Fruit fly (Drosophila melanogaster) whole organism, embryonic: ENCODE results near the gene CG13408.

Experiments
- Ada2b ChIP-seq: fragments of 200-800 bp; sonication (Bioruptor generic); IDR thresholded peaks from 2 replicates; pipeline ENCODE4 v1.3.6; 2022; ENCODE audit warnings: missing biosample characterization, missing genetic modification characterization
- Atf-2 ChIP-seq: fragments of 200-800 bp; sonication (Bioruptor generic); optimal IDR thresholded peaks from 2 replicates; lab custom pipeline; 2016; ENCODE audit warnings: missing biosample characterization, missing genetic modification characterization
- Bdp1 ChIP-seq: fragments of 200-800 bp; sonication (Bioruptor generic); optimal IDR thresholded peaks from 3 replicates; lab custom pipeline; 2016; ENCODE audit warnings: missing biosample characterization, missing genetic modification characterization
- CG1024 ChIP-seq: fragments of 200-800 bp; sonication (Bioruptor generic); IDR thresholded peaks from 2 replicates; pipeline ENCODE4 v1.3.6; 2022; ENCODE audit warnings: missing biosample characterization, missing genetic modification characterization
- CG10267 ChIP-seq: fragments of 200-800 bp; sonication (Bioruptor generic); optimal IDR thresholded peaks from 2 replicates; lab custom pipeline; 2018; ENCODE audit warnings: missing biosample characterization, mild to moderate bottlenecking, missing genetic modification characterization, moderate library complexity
- CG16779 ChIP-seq: fragments of 200-800 bp; sonication (Bioruptor generic); IDR thresholded peaks from 2 replicates; pipeline ENCODE4 v1.3.6; 2022; ENCODE audit warnings: missing biosample characterization, missing genetic modification characterization
- CG18011 ChIP-seq: fragments of 200-800 bp; sonication (Bioruptor generic); optimal IDR thresholded peaks from 2 replicates; lab custom pipeline; 2017; ENCODE audit warnings: missing biosample characterization, missing genetic modification characterization, mild to moderate bottlenecking, moderate library complexity, missing genotype
- CG18599 ChIP-seq: fragments of 200-800 bp; sonication (Bioruptor generic); optimal IDR thresholded peaks from 3 replicates; lab custom pipeline; 2017; ENCODE audit warnings: missing biosample characterization, missing genetic modification characterization, mild to moderate bottlenecking, moderate library complexity, missing genetic modification reagents
- CG2129 ChIP-seq: fragments of 200-800 bp; sonication (Bioruptor generic); IDR thresholded peaks from 2 replicates; pipeline ENCODE4 v1.3.6; 2022; ENCODE audit warnings: missing biosample characterization, missing genetic modification characterization; ENCODE audit not compliant: partially characterized antibody
- CG2875 ChIP-seq: fragments of 200-800 bp; sonication (Bioruptor generic); optimal IDR thresholded peaks from 2 replicates; lab custom pipeline; 2017; ENCODE audit warnings: missing biosample characterization, mild to moderate bottlenecking, missing genetic modification characterization, missing genetic modification reagents
- CG33557 ChIP-seq: fragments of 200-800 bp; sonication (Bioruptor generic); optimal IDR thresholded peaks from 2 replicates; lab custom pipeline; 2019; ENCODE audit warnings: missing biosample characterization, mild to moderate bottlenecking, missing genetic modification characterization, moderate library complexity
- CG34224 ChIP-seq: fragments of 200-800 bp; sonication (Bioruptor generic); IDR thresholded peaks from 3 replicates; pipeline ENCODE4 v1.3.6; 2022; ENCODE audit warnings: missing biosample characterization, missing genetic modification characterization; ENCODE audit not compliant: partially characterized antibody
- CG3726 ChIP-seq: fragments of 200-800 bp; sonication (Bioruptor generic); IDR thresholded peaks from 3 replicates; pipeline ENCODE4, ENCODE4 v1.3.6; 2022; ENCODE audit warnings: missing biosample characterization, missing genetic modification characterization
- CG6689 ChIP-seq: fragments of 200-800 bp; sonication (Bioruptor generic); IDR thresholded peaks from 2 replicates; pipeline ENCODE4 v1.3.6; 2022; ENCODE audit warnings: missing biosample characterization, missing genetic modification characterization
- CG6765 ChIP-seq: fragments of 200-800 bp; sonication (Bioruptor generic); optimal IDR thresholded peaks from 3 replicates; lab custom pipeline; 2017; ENCODE audit warnings: missing biosample characterization, mild to moderate bottlenecking, missing genetic modification characterization
- CG8924 ChIP-seq: fragments of 200-800 bp; optimal IDR thresholded peaks from 3 replicates; lab custom pipeline; 2019; ENCODE audit warnings: missing biosample characterization, mild to moderate bottlenecking, missing genetic modification characterization, moderate library complexity
- CG9215 ChIP-seq: fragments of 200-800 bp; sonication (Bioruptor generic); IDR thresholded peaks from 2 replicates; pipeline ENCODE4 v1.3.6; 2022; ENCODE audit warnings: missing biosample characterization, missing genetic modification characterization
- Camta ChIP-seq: fragments of 200-800 bp; sonication (Bioruptor generic); optimal IDR thresholded peaks from 2 replicates; lab custom pipeline; 2016; ENCODE audit warnings: missing biosample characterization, missing genetic modification characterization
- H2.0 ChIP-seq: fragments of 200-800 bp; sonication (Bioruptor generic); IDR thresholded peaks from 2 replicates; pipeline ENCODE4 v1.3.6; 2022; ENCODE audit warnings: missing biosample characterization, missing genetic modification characterization
- HLH3B ChIP-seq: fragments of 200-800 bp; sonication (Bioruptor generic); IDR thresholded peaks from 2 replicates; pipeline ENCODE4 v1.3.6; 2022; ENCODE audit warnings: missing biosample characterization, missing genetic modification characterization
- HmgZ ChIP-seq: fragments of 200-800 bp; sonication (Bioruptor generic); optimal IDR thresholded peaks from 2 replicates; lab custom pipeline; 2018; ENCODE audit warnings: missing biosample characterization, mild to moderate bottlenecking, missing genetic modification characterization
- Hmx ChIP-seq: fragments of 200-800 bp; sonication (Bioruptor generic); optimal IDR thresholded peaks from 2 replicates; lab custom pipeline; 2016; ENCODE audit warnings: missing biosample characterization, missing genetic modification characterization
- Hr78 ChIP-seq, 2 experiments: fragments of 200-800 bp in 1 of 2; fragments of >200 bp in 1 of 2; sonication (Bioruptor generic) in 1 of 2; optimal IDR thresholded peaks; 2 replicates each; lab custom pipeline; 2017 to 2019; ENCODE audit warnings: missing biosample characterization in 2 of 2, missing genetic modification characterization in 2 of 2, mild to moderate bottlenecking in 1 of 2, moderate library complexity in 1 of 2
- Lim3 ChIP-seq: fragments of 200-800 bp; sonication (Bioruptor generic); IDR thresholded peaks from 2 replicates; pipeline ENCODE4 v1.3.6; 2022; ENCODE audit warnings: missing biosample characterization, missing genetic modification characterization
- Meics ChIP-seq: fragments of 200-800 bp; sonication (Bioruptor generic); optimal IDR thresholded peaks from 2 replicates; lab custom pipeline; 2017; ENCODE audit warnings: missing biosample characterization, mild to moderate bottlenecking, missing genetic modification characterization
- NK7.1 ChIP-seq: fragments of 200-800 bp; sonication (Bioruptor generic); optimal IDR thresholded peaks from 3 replicates; lab custom pipeline; 2016; ENCODE audit warnings: missing biosample characterization, missing genetic modification characterization
- Nf-YB ChIP-seq: fragments of 200-800 bp; sonication (Bioruptor generic); optimal IDR thresholded peaks from 3 replicates; lab custom pipeline; 2019; ENCODE audit warnings: missing biosample characterization, mild to moderate bottlenecking, missing genetic modification characterization, moderate library complexity
- Opbp ChIP-seq: fragments of 200-800 bp; sonication (Bioruptor generic); IDR thresholded peaks from 3 replicates; pipeline ENCODE4 v1.3.6; 2022; ENCODE audit warnings: missing biosample characterization, missing genetic modification characterization; ENCODE audit not compliant: partially characterized antibody
- Tbp ChIP-seq: fragments of >200 bp; optimal IDR thresholded peaks from 2 replicates; lab custom pipeline; 2018; ENCODE audit warnings: missing biosample characterization, missing genetic modification characterization
- amos ChIP-seq: fragments of 200-800 bp; sonication (Bioruptor generic); IDR thresholded peaks from 2 replicates; pipeline ENCODE4 v1.3.6; 2022; ENCODE audit warnings: missing biosample characterization, missing genetic modification characterization; ENCODE audit not compliant: partially characterized antibody
- ap ChIP-seq: fragments of 200-800 bp; sonication (Bioruptor generic); IDR thresholded peaks from 2 replicates; pipeline ENCODE4 v1.3.6; 2022; ENCODE audit warnings: missing biosample characterization, missing genetic modification characterization
- az2 ChIP-seq: fragments of 200-800 bp; sonication (Bioruptor generic); optimal IDR thresholded peaks from 3 replicates; lab custom pipeline; 2016; ENCODE audit warnings: missing biosample characterization, missing genetic modification characterization
- bbx ChIP-seq: fragments of 200-800 bp; sonication (Bioruptor generic); IDR thresholded peaks from 2 replicates; pipeline ENCODE4 v1.3.6; 2022; ENCODE audit warnings: missing biosample characterization, missing genetic modification characterization; ENCODE audit not compliant: partially characterized antibody
- btn ChIP-seq: fragments of 200-800 bp; sonication (Bioruptor generic); optimal IDR thresholded peaks from 2 replicates; lab custom pipeline; 2016; ENCODE audit warnings: missing biosample characterization, missing genetic modification characterization
- crol ChIP-seq: fragments of 200-800 bp; sonication (Bioruptor generic); IDR thresholded peaks from 2 replicates; pipeline ENCODE4 v1.3.6; 2022; ENCODE audit warnings: missing biosample characterization, missing genetic modification characterization
- dysf ChIP-seq: fragments of 200-800 bp; sonication (Bioruptor generic); IDR thresholded peaks from 3 replicates; pipeline ENCODE4 v1.3.6; 2022; ENCODE audit warnings: missing biosample characterization, missing genetic modification characterization
- ftz-f1 ChIP-seq: fragments of 200-800 bp; sonication (Bioruptor generic); optimal IDR thresholded peaks from 2 replicates; lab custom pipeline; 2016; ENCODE audit warnings: missing biosample characterization, missing genetic modification characterization
- fu2 ChIP-seq: fragments of 200-800 bp; sonication (Bioruptor generic); optimal IDR thresholded peaks from 2 replicates; lab custom pipeline; 2016; ENCODE audit warnings: missing biosample characterization, missing genetic modification characterization
- hkb ChIP-seq, 2 experiments: fragments of 200-800 bp in 1 of 2; fragments of >200 bp in 1 of 2; sonication (Bioruptor generic) in 1 of 2; IDR thresholded peaks in 1 of 2; optimal IDR thresholded peaks in 1 of 2; 2 replicates each; pipeline versions ENCODE4 v1.3.6 to Lab custom; 2017 to 2022; ENCODE audit warnings: missing biosample characterization in 1 of 2, missing genetic modification characterization in 1 of 2
- inv ChIP-seq: fragments of 200-800 bp; sonication (Bioruptor generic); IDR thresholded peaks from 2 replicates; pipeline ENCODE4 v1.3.6; 2022; ENCODE audit warnings: missing biosample characterization, missing genetic modification characterization; ENCODE audit not compliant: partially characterized antibody
- pfk ChIP-seq: fragments of 200-800 bp; sonication (Bioruptor generic); optimal IDR thresholded peaks from 2 replicates; lab custom pipeline; 2018; ENCODE audit warnings: missing biosample characterization, mild to moderate bottlenecking, missing genetic modification characterization, moderate library complexity
- pita ChIP-seq: fragments of 200-800 bp; sonication (Bioruptor generic); optimal IDR thresholded peaks from 2 replicates; lab custom pipeline; 2017; ENCODE audit warnings: missing biosample characterization, mild to moderate bottlenecking, missing genetic modification characterization
- sens ChIP-seq: fragments of 200-800 bp; sonication (Bioruptor generic); peaks from one replicate; lab custom pipeline; 2016; ENCODE audit warnings: missing biosample characterization, missing genetic modification characterization
- sqz ChIP-seq: fragments of 200-800 bp; sonication (Bioruptor generic); optimal IDR thresholded peaks from 3 replicates; lab custom pipeline; 2018; ENCODE audit warnings: missing biosample characterization, mild to moderate bottlenecking, missing genetic modification characterization
- stc ChIP-seq: fragments of 200-800 bp; sonication (Bioruptor generic); IDR thresholded peaks from 2 replicates; pipeline ENCODE4 v1.3.6; 2022; ENCODE audit warnings: missing biosample characterization, missing genetic modification characterization
- stwl ChIP-seq: fragments of 200-800 bp; sonication (Bioruptor generic); optimal IDR thresholded peaks from 3 replicates; lab custom pipeline; 2018; ENCODE audit warnings: missing biosample characterization, mild to moderate bottlenecking, missing genetic modification characterization, moderate library complexity
- tgo ChIP-seq: fragments of 200-800 bp; sonication (Bioruptor generic); IDR thresholded peaks from 3 replicates; pipeline ENCODE4 v1.3.6; 2022; ENCODE audit warnings: missing biosample characterization, missing genetic modification characterization
- vvl ChIP-seq: fragments of 200-800 bp; sonication (Bioruptor generic); IDR thresholded peaks from 2 replicates; pipeline ENCODE4 v1.3.6; 2022; ENCODE audit warnings: missing biosample characterization, missing genetic modification characterization
- zfh2 ChIP-seq: fragments of 200-800 bp; sonication (Bioruptor generic); optimal IDR thresholded peaks from 2 replicates; lab custom pipeline; 2016; ENCODE audit warnings: missing biosample characterization, missing genetic modification characterization

CG13408 gene

dm6 chr3R:22049134-22049796 is 30.9 kb upstream of the CG13408 start (continued):
- peak; percentile 59; the same call in 1 of the 2 replicates for TF ChIP-seq ap (GFP tag; lab: Robert Waterston, UW)
- no peak; the same call in none of the 2 replicates for TF ChIP-seq CG9215 (GFP tag; lab: Robert Waterston, UW)
- TF ChIP-seq ftz-f1 (GFP tag; lab: Kevin White, UChicago), result peak; percentile 10
- TF ChIP-seq CG33557 (GFP tag; lab: Kevin White, UChicago), result no peak
- TF ChIP-seq stwl (tag; lab: Kevin White, UChicago), result no peak
- TF ChIP-seq crol (GFP tag; lab: Robert Waterston, UW), result peak; percentile 79
- TF ChIP-seq CG10267 (tag; lab: Kevin White, UChicago), result peak; percentile 70
- peak; percentile 51 for TF ChIP-seq CG18011 (GFP tag; lab: Kevin White, UChicago)
- TF ChIP-seq Opbp (GFP tag; lab: Robert Waterston, UW), result peak; percentile 14; the same call in 1 of the 3 replicates
- TF ChIP-seq CG2129 (GFP tag; lab: Robert Waterston, UW), result no peak
- TF ChIP-seq vvl (GFP tag; lab: Robert Waterston, UW), result peak; percentile 89
- TF ChIP-seq H2.0 (GFP tag; lab: Robert Waterston, UW), result peak; percentile 83
- peak; percentile 87 for TF ChIP-seq dysf (GFP tag; lab: Robert Waterston, UW)
- peak; percentile 78 for TF ChIP-seq HmgZ
- no peak for TF ChIP-seq Hmx
- peak; percentile 92 for TF ChIP-seq CG18599 (GFP tag; lab: Kevin White, UChicago)
- TF ChIP-seq pfk (GFP tag; lab: Kevin White, UChicago), result no peak
- TF ChIP-seq Camta (GFP tag; lab: Kevin White, UChicago), result peak; percentile 69
- TF ChIP-seq CG3726 (GFP tag; lab: Robert Waterston, UW), result 0 out of 3 replicates have a peak, but pooled peaks have one; percentile 65
- TF ChIP-seq CG8924 (tag; lab: Kevin White, UChicago), result peak; percentile 82
- peak; percentile 97 for TF ChIP-seq sens (GFP tag; lab: Kevin White, UChicago)
- TF ChIP-seq fu2 (GFP tag; lab: Kevin White, UChicago), result peak; percentile 43
- TF ChIP-seq CG6689, result peak; percentile 84
- no peak for TF ChIP-seq hkb (optimal IDR thresholded peaks at IDR 0.05; lab: Kevin White, UChicago)
- peak; percentile 87 for TF ChIP-seq hkb (GFP tag; IDR thresholded peaks at IDR 0.05; lab: Robert Waterston, UW)
- TF ChIP-seq tgo (GFP tag; lab: Robert Waterston, UW), result peak; percentile 85
- peak; percentile 75 for TF ChIP-seq stc (GFP tag; lab: Robert Waterston, UW)
- no peak for TF ChIP-seq amos (GFP tag; lab: Robert Waterston, UW)
- peak; percentile 9 for TF ChIP-seq sqz (GFP tag; lab: Kevin White, UChicago)
- peak; percentile 21 for TF ChIP-seq Nf-YB (GFP tag; lab: Kevin White, UChicago)
- TF ChIP-seq Ada2b, result peak; percentile 83
- peak; percentile 63; the same call in 1 of the 2 replicates for TF ChIP-seq CG16779
- no peak for TF ChIP-seq pita (GFP tag; lab: Kevin White, UChicago)
- peak; percentile 52 for TF ChIP-seq Bdp1 (GFP tag; lab: Kevin White, UChicago)
- TF ChIP-seq CG2875 (GFP tag; lab: Kevin White, UChicago), result peak; percentile 72
- TF ChIP-seq HLH3B (GFP tag; lab: Robert Waterston, UW), result peak; percentile 87
- TF ChIP-seq az2 (GFP tag; lab: Kevin White, UChicago), result peak; percentile 79
- peak; percentile 30 for TF ChIP-seq btn (GFP tag; lab: Kevin White, UChicago)
- TF ChIP-seq CG1024 (GFP tag; lab: Robert Waterston, UW), result peak; percentile 51
- no peak for TF ChIP-seq inv (GFP tag; lab: Robert Waterston, UW)
- peak in 1 of 2 experiments; percentile 56 for TF ChIP-seq Hr78 (GFP tag; optimal IDR thresholded peaks at IDR 0.05; lab: Kevin White, UChicago)
- TF ChIP-seq bbx, result no peak
- peak; percentile 64 for TF ChIP-seq NK7.1 (GFP tag; lab: Kevin White, UChicago)
- 0 out of 2 replicates have a peak, but pooled peaks have one; percentile 27 for TF ChIP-seq Lim3 (GFP tag; lab: Robert Waterston, UW)
- no peak for TF ChIP-seq CG34224 (GFP tag; lab: Robert Waterston, UW)
- TF ChIP-seq zfh2 (GFP tag; lab: Kevin White, UChicago), result peak; percentile 34
- TF ChIP-seq CG6765, result peak; percentile 54
- no peak for TF ChIP-seq Tbp (GFP tag; lab: Kevin White, UChicago)
- TF ChIP-seq Atf-2 (GFP tag; lab: Kevin White, UChicago), result peak; percentile 39
- TF ChIP-seq Meics (GFP tag; lab: Kevin White, UChicago), result peak; percentile 80
